Worm (Caenorhabditis elegans) whole organism, L1 larva: Measurements from ENCODE around the gene lgc-39.

Experiments
- C04F5.9 ChIP-seq: sonication (generic microtip); optimal IDR thresholded peaks from 2 replicates; lab custom pipeline; 2016; ENCODE audit warnings: missing genetic modification characterization, missing compliant biosample characterization
- C16A3.4 ChIP-seq: fragments of 150-350 bp; optimal IDR thresholded peaks from 2 replicates; lab custom pipeline; 2014; ENCODE audit warnings: missing biosample characterization, missing genetic modification characterization
- F16B12.6 ChIP-seq: fragments of 150-350 bp; optimal IDR thresholded peaks from 2 replicates; lab custom pipeline; 2014; ENCODE audit warnings: missing biosample characterization, missing genetic modification characterization
- alr-1 ChIP-seq: fragments of 200-800 bp; sonication (Bioruptor generic); optimal IDR thresholded peaks from 2 replicates; lab custom pipeline; 2018; ENCODE audit warnings: borderline replicate concordance, mild to moderate bottlenecking, missing genetic modification characterization, missing compliant biosample characterization
- aly-2 ChIP-seq: fragments of 150-350 bp; optimal IDR thresholded peaks from 2 replicates; lab custom pipeline; 2014; ENCODE audit warnings: missing biosample characterization, missing genetic modification characterization
- ama-1 ChIP-seq: fragments of 150-350 bp; optimal IDR thresholded peaks from 2 replicates; lab custom pipeline; 2014
- blmp-1 ChIP-seq: fragments of 150-350 bp; optimal IDR thresholded peaks from 2 replicates; lab custom pipeline; 2014; ENCODE audit warnings: missing biosample characterization, missing genetic modification characterization
- ceh-63 ChIP-seq: fragments of 200-800 bp; sonication (Bioruptor generic); optimal IDR thresholded peaks from 2 replicates; lab custom pipeline; 2018; ENCODE audit warnings: mild to moderate bottlenecking, missing genetic modification characterization, missing compliant biosample characterization
- ceh-82 ChIP-seq, 3 experiments: fragments of 150-350 bp in 1 of 3; sonication (generic microtip) in 2 of 3; optimal IDR thresholded peaks; 2 replicates each; lab custom pipeline; 2014 to 2017; ENCODE audit warnings: missing biosample characterization in 3 of 3, missing genetic modification characterization in 3 of 3
- ceh-90 ChIP-seq: sonication (generic microtip); optimal IDR thresholded peaks from 2 replicates; lab custom pipeline; 2016; ENCODE audit warnings: missing genetic modification characterization, missing compliant biosample characterization
- ces-1 ChIP-seq: fragments of 150-350 bp; optimal IDR thresholded peaks from 2 replicates; lab custom pipeline; 2014; ENCODE audit warnings: missing biosample characterization, missing genetic modification reagents, missing genetic modification characterization
- dpl-1 ChIP-seq, 3 experiments: fragments of 150-350 bp in 2 of 3; sonication (generic microtip) in 1 of 3; optimal IDR thresholded peaks; 2 replicates each; lab custom pipeline; 2014 to 2017; ENCODE audit warnings: missing biosample characterization in 3 of 3, missing genetic modification characterization in 3 of 3, missing genetic modification reagents in 3 of 3
- dsc-1 ChIP-seq: sonication (generic microtip); optimal IDR thresholded peaks from 2 replicates; lab custom pipeline; 2016; ENCODE audit warnings: mild to moderate bottlenecking, missing genetic modification characterization, missing compliant biosample characterization
- efl-1 ChIP-seq, 4 experiments: fragments of 150-350 bp; optimal IDR thresholded peaks in 3 of 4; peaks in 1 of 4; 1 replicate in 1 of 4; 2 replicates in 3 of 4; lab custom pipeline; 2014; ENCODE audit warnings: missing biosample characterization in 2 of 4, missing genetic modification characterization in 2 of 4, missing genetic modification reagents in 2 of 4
- efl-3 ChIP-seq: fragments of 200-800 bp; sonication (Bioruptor generic); optimal IDR thresholded peaks from 2 replicates; lab custom pipeline; 2018; ENCODE audit warnings: mild to moderate bottlenecking, missing genetic modification characterization, missing compliant biosample characterization
- elt-2 ChIP-seq: sonication (generic microtip); optimal IDR thresholded peaks from 2 replicates; lab custom pipeline; 2016; ENCODE audit warnings: missing genetic modification characterization, mild to moderate bottlenecking, inconsistent platforms, missing compliant biosample characterization, missing genetic modification reagents
- elt-3 ChIP-seq, 6 experiments: fragments of 150-350 bp in 1 of 6; sonication (generic microtip); optimal IDR thresholded peaks; 2 replicates each; lab custom pipeline; 2017 to 2018; ENCODE audit warnings: missing biosample characterization in 6 of 6, missing genetic modification characterization in 6 of 6, inconsistent platforms in 1 of 6
- fkh-10 ChIP-seq: sonication (generic microtip); optimal IDR thresholded peaks from 2 replicates; lab custom pipeline; 2017; ENCODE audit warnings: missing biosample characterization, missing genetic modification reagents, missing genetic modification characterization
- hlh-17 ChIP-seq: fragments of 200-800 bp; sonication (Bioruptor generic); optimal IDR thresholded peaks from 2 replicates; lab custom pipeline; 2018; ENCODE audit warnings: missing genetic modification characterization, mild to moderate bottlenecking, missing compliant biosample characterization, moderate library complexity, borderline replicate concordance
- lin-14 ChIP-seq: fragments of 200-800 bp; sonication (Bioruptor generic); optimal IDR thresholded peaks from 2 replicates; lab custom pipeline; 2018; ENCODE audit warnings: mild to moderate bottlenecking, missing genetic modification characterization, moderate library complexity, missing compliant biosample characterization
- lin-35 ChIP-seq, 2 experiments: fragments of 150-350 bp; optimal IDR thresholded peaks; 2 replicates each; lab custom pipeline; 2014; ENCODE audit warnings: missing biosample characterization in 2 of 2, missing genetic modification characterization in 2 of 2, missing genetic modification reagents in 2 of 2
- lin-39 ChIP-seq: fragments of 150-350 bp; optimal IDR thresholded peaks from 2 replicates; lab custom pipeline; 2014; ENCODE audit warnings: missing biosample characterization, missing genetic modification reagents, missing genetic modification characterization
- mab-9 ChIP-seq: fragments of 200-800 bp; sonication (Bioruptor generic); IDR thresholded peaks from 2 replicates; pipeline ENCODE4 v1.3.6; 2022; ENCODE audit warnings: missing genetic modification reagents, missing genetic modification characterization, missing compliant biosample characterization
- mef-2 ChIP-seq: fragments of 150-350 bp; optimal IDR thresholded peaks from 2 replicates; lab custom pipeline; 2014; ENCODE audit warnings: missing biosample characterization, missing genetic modification characterization
- mep-1 ChIP-seq: fragments of 150-350 bp; optimal IDR thresholded peaks from 2 replicates; lab custom pipeline; 2014; ENCODE audit warnings: missing biosample characterization, missing genetic modification characterization
- nhr-11 ChIP-seq: fragments of 150-350 bp; optimal IDR thresholded peaks from 2 replicates; lab custom pipeline; 2014; ENCODE audit warnings: missing biosample characterization, missing genetic modification characterization
- nhr-20 ChIP-seq: sonication (generic microtip); optimal IDR thresholded peaks from 2 replicates; lab custom pipeline; 2016; ENCODE audit warnings: mild to moderate bottlenecking, missing genetic modification characterization, missing compliant biosample characterization
- nhr-237 ChIP-seq: fragments of 150-350 bp; optimal IDR thresholded peaks from 2 replicates; lab custom pipeline; 2014; ENCODE audit warnings: missing biosample characterization, missing genetic modification characterization
- nhr-28 ChIP-seq: fragments of 150-350 bp; optimal IDR thresholded peaks from 2 replicates; lab custom pipeline; 2014; ENCODE audit warnings: missing biosample characterization, missing genetic modification characterization
- nhr-71 ChIP-seq: sonication (generic microtip); optimal IDR thresholded peaks from 2 replicates; lab custom pipeline; 2016; ENCODE audit warnings: mild to moderate bottlenecking, missing genetic modification characterization, moderate library complexity, missing compliant biosample characterization
- nhr-76 ChIP-seq: sonication (generic microtip); optimal IDR thresholded peaks from 2 replicates; lab custom pipeline; 2017; ENCODE audit warnings: missing biosample characterization, missing genetic modification characterization
- nhr-77 ChIP-seq: fragments of 150-350 bp; optimal IDR thresholded peaks from 2 replicates; lab custom pipeline; 2014; ENCODE audit warnings: missing biosample characterization, missing genetic modification characterization
- nhr-84 ChIP-seq: sonication (generic microtip); optimal IDR thresholded peaks from 2 replicates; lab custom pipeline; 2017; ENCODE audit warnings: missing biosample characterization, missing genetic modification characterization
- nhr-85 ChIP-seq: sonication (generic microtip); peaks from one replicate; lab custom pipeline; 2016; ENCODE audit warnings: missing genetic modification characterization, inconsistent platforms, missing compliant biosample characterization
- pag-3 ChIP-seq: sonication (generic microtip); optimal IDR thresholded peaks from 2 replicates; lab custom pipeline; 2017; ENCODE audit warnings: missing genetic modification characterization, mild to moderate bottlenecking, missing compliant biosample characterization, antibody characterized with exemption, borderline replicate concordance; ENCODE audit not compliant: insufficient read depth
- pqm-1 ChIP-seq: sonication (generic microtip); optimal IDR thresholded peaks from 3 replicates; lab custom pipeline; 2017; ENCODE audit warnings: missing biosample characterization, missing genetic modification characterization
- skn-1 ChIP-seq: fragments of 150-350 bp; optimal IDR thresholded peaks from 2 replicates; lab custom pipeline; 2014; ENCODE audit warnings: missing biosample characterization, missing genetic modification characterization
- snu-23 ChIP-seq: sonication (generic microtip); optimal IDR thresholded peaks from 2 replicates; lab custom pipeline; 2016; ENCODE audit warnings: missing genetic modification characterization, missing compliant biosample characterization
- sup-37 ChIP-seq: fragments of 200-800 bp; sonication (Bioruptor generic); optimal IDR thresholded peaks from 2 replicates; lab custom pipeline; 2018; ENCODE audit warnings: mild to moderate bottlenecking, missing genetic modification characterization, missing compliant biosample characterization
- unc-130 ChIP-seq: fragments of 150-350 bp; optimal IDR thresholded peaks from 2 replicates; lab custom pipeline; 2017; ENCODE audit warnings: missing biosample characterization, missing genetic modification characterization, inconsistent platforms
- unc-30 ChIP-seq: sonication (generic microtip); optimal IDR thresholded peaks from 2 replicates; lab custom pipeline; 2017; ENCODE audit warnings: missing biosample characterization, missing genetic modification characterization
- unc-62 ChIP-seq: fragments of 150-350 bp; optimal IDR thresholded peaks from 2 replicates; lab custom pipeline; 2014; ENCODE audit warnings: missing biosample characterization, missing genetic modification reagents, missing genetic modification characterization
- unc-98 ChIP-seq: fragments of 200-800 bp; sonication (Bioruptor generic); IDR thresholded peaks from 2 replicates; pipeline ENCODE4 v1.3.6; 2022; ENCODE audit warnings: missing genetic modification characterization, missing compliant biosample characterization
- vab-15 ChIP-seq: sonication (generic microtip); optimal IDR thresholded peaks from 2 replicates; lab custom pipeline; 2017; ENCODE audit warnings: missing genotype, mild to moderate bottlenecking, missing genetic modification characterization, missing compliant biosample characterization
- xbp-1 ChIP-seq: sonication (generic microtip); optimal IDR thresholded peaks from 2 replicates; lab custom pipeline; 2016; ENCODE audit warnings: missing genetic modification characterization, missing compliant biosample characterization
- zag-1 ChIP-seq: fragments of 150-350 bp; optimal IDR thresholded peaks from 2 replicates; lab custom pipeline; 2014; ENCODE audit warnings: missing biosample characterization, missing genetic modification characterization
- ztf-4 ChIP-seq: fragments of 150-350 bp; optimal IDR thresholded peaks from 2 replicates; lab custom pipeline; 2014; ENCODE audit warnings: missing biosample characterization, missing genetic modification characterization

The lgc-39 gene

ce11 chrV:7194818-7195217, 19.5 kb downstream of the lgc-39 start:
- TF ChIP-seq mep-1 (tag; lab: Kevin White, UChicago) (no peak), unc-62 (GFP tag; lab: Kevin White, UChicago) (no peak), ztf-4 (tag; lab: Kevin White, UChicago) (no peak), F16B12.6 (tag; lab: Kevin White, UChicago) (no peak), pag-3 (tag; lab: Kevin White, UChicago) (no peak), C16A3.4 (tag; lab: Kevin White, UChicago) (no peak), fkh-10 (GFP tag; lab: Kevin White, UChicago) (no peak), ceh-63 (GFP tag; lab: Kevin White, UChicago) (no peak), nhr-71 (tag; lab: Kevin White, UChicago) (no peak), C04F5.9 (tag; lab: Kevin White, UChicago) (no peak)

ce11 chrV:7196037-7196436, 20.7 kb downstream of the lgc-39 start, which contains the start of gene attf-2:
Gene attf-2 (minus strand): TSS chrV:7196137.
- TF ChIP-seq nhr-11 = no peak
- TF ChIP-seq mab-9 (GFP tag; lab: Robert Waterston, UW) = no peak

- TF ChIP-seq nhr-71 (tag; lab: Kevin White, UChicago) (peak; percentile 95), blmp-1 (tag; lab: Kevin White, UChicago) (peak; percentile 77), ztf-4 (tag; lab: Kevin White, UChicago) (peak; percentile 69), nhr-237 (tag; lab: Kevin White, UChicago) (peak; percentile 79), C16A3.4 (tag; lab: Kevin White, UChicago) (peak; percentile 95), unc-62 (GFP tag; lab: Kevin White, UChicago) (no peak), vab-15 (tag; lab: Kevin White, UChicago) (peak; percentile 34), nhr-77 (tag; lab: Kevin White, UChicago) (peak; percentile 86), ceh-90 (tag; lab: Kevin White, UChicago) (no peak), snu-23 (GFP tag; lab: Kevin White, UChicago) (peak; percentile 96), nhr-20 (tag; lab: Kevin White, UChicago) (peak; percentile 94), elt-2 (tag; lab: Kevin White, UChicago) (peak; percentile 78), sup-37 (peak; percentile 30), pqm-1 (no peak), lin-35 (GFP tag; optimal IDR thresholded peaks at IDR 0.05; lab: Kevin White, UChicago) (peak; percentile 96 to 97), skn-1 (tag; lab: Kevin White, UChicago) (peak; percentile 92), pag-3 (tag; lab: Kevin White, UChicago) (peak; percentile 44), mep-1 (tag; lab: Kevin White, UChicago) (peak; percentile 95), unc-30 (tag; lab: Kevin White, UChicago) (no peak), mef-2 (peak; percentile 62), ces-1 (GFP tag; lab: Kevin White, UChicago) (no peak), aly-2 (tag; lab: Kevin White, UChicago) (peak; percentile 46), alr-1 (tag; lab: Kevin White, UChicago) (no peak), ceh-63 (GFP tag; lab: Kevin White, UChicago) (no peak), nhr-84 (tag; lab: Kevin White, UChicago) (no peak), hlh-17 (GFP tag; lab: Kevin White, UChicago) (no peak), lin-39 (tag; lab: Kevin White, UChicago) (peak; percentile 43), elt-3 (tag; optimal IDR thresholded peaks at IDR 0.05; lab: Kevin White, UChicago) (peak in 4 of 6 experiments; percentile 14 to 93 (median 68)), nhr-28 (tag; lab: Kevin White, UChicago) (no peak), unc-98 (peak; percentile 66; the same call in 1 of the 2 replicates), unc-130 (peak; percentile 94), ceh-82 (tag; optimal IDR thresholded peaks at IDR 0.05; lab: Kevin White, UChicago) (peak; percentile 92 to 94 (median 93)), nhr-76 (tag; lab: Kevin White, UChicago) (no peak), dpl-1 (GFP tag; optimal IDR thresholded peaks at IDR 0.05; lab: Kevin White, UChicago) (peak; percentile 92 to 93 (median 92)), nhr-85 (tag; lab: Kevin White, UChicago) (peak; percentile 96), zag-1 (tag; lab: Kevin White, UChicago) (no peak), mab-9 (GFP tag; lab: Robert Waterston, UW) (peak; percentile 60), efl-1 (optimal IDR thresholded peaks at IDR 0.05; lab: Kevin White, UChicago) (peak; percentile 91), efl-1 (GFP tag; optimal IDR thresholded peaks at IDR 0.05 in 1 of 2; lab: Kevin White, UChicago) (peak; percentile 89 to 99), xbp-1 (tag; lab: Kevin White, UChicago) (peak; percentile 94), dsc-1 (tag; lab: Kevin White, UChicago) (peak; percentile 82), ama-1 (peak; percentile 63), lin-14 (GFP tag; lab: Kevin White, UChicago) (peak; percentile 91), efl-3 (GFP tag; lab: Kevin White, UChicago) (no peak)
Observed at ce11 chrV:7196498-7196966, 21.2 kb downstream of the lgc-39 start, which contains the start of gene F09G2.2. Gene F09G2.2 (plus strand): TSS chrV:7196916.
